Fruit fly (Drosophila melanogaster): ENCODE results near the gene tos.

tos gene

DNA sequence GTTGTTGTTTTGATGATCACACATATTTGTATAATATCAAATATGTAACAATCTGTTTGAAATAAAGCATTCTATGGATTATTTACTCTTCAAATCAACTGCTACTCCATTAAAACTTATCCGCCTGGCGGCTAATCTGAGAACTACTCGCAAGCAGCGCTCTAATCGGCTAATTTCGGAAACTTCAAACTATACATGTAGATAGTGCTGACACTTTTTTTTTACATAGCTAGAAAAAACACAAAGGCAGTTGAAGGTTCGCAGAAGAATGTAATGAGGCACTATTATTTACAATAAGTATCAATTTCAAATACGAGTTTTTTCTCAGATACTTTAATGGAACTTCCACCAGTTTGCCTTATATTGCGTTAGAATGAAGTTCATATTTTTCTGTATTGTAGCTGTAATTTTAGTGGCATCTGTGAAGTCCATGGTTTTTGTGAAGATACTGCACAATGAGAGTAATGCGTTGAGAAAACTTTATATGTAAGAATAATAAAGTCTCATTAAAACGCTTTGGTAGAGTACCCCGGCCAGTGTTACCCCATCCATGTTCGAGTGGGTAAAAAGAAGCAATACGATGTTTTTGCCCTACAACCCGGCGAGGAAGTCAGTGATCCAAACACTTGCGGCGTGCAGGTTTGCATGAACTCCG is 15.8 kb downstream of the tos start (continued):
- TF ChIP-seq CG17829 (tag; optimal IDR thresholded peaks at IDR 0.05) (peak; percentile 63), Hand (GFP tag; optimal IDR thresholded peaks at IDR 0.05) (no peak), Hr3 (GFP tag; optimal IDR thresholded peaks at IDR 0.05) (peak; percentile 41), CG6254 (GFP tag; optimal IDR thresholded peaks at IDR 0.05) (no peak), CG31388 (GFP tag; optimal IDR thresholded peaks at IDR 0.05) (peak; percentile 7), CG9437 (GFP tag; optimal IDR thresholded peaks at IDR 0.05) (no peak), CG2202 (tag; optimal IDR thresholded peaks at IDR 0.05) (no peak), CG4820 (GFP tag; optimal IDR thresholded peaks at IDR 0.05) (peak; percentile 39), HmgZ (tag; optimal IDR thresholded peaks at IDR 0.05) (peak; percentile 70), Ets65A (GFP tag) (peak; percentile 92), CG17328 (GFP tag; IDR thresholded peaks at IDR 0.05) (no peak), Fer1 (GFP tag; optimal IDR thresholded peaks at IDR 0.05) (no peak), Bteb2 (GFP tag; optimal IDR thresholded peaks at IDR 0.05) (no peak), tgo (GFP tag; IDR thresholded peaks at IDR 0.05) (peak; percentile 50), E2f1 (GFP tag; IDR thresholded peaks at IDR 0.05) (peak; percentile 61), crol (GFP tag; IDR thresholded peaks at IDR 0.05) (peak; percentile 36; the same call in 1 of the 2 replicates), so (GFP tag; IDR thresholded peaks at IDR 0.05) (no peak), Dref (GFP tag; IDR thresholded peaks at IDR 0.05) (no peak), CG6175 (GFP tag; IDR thresholded peaks at IDR 0.05) (no peak), tna (GFP tag; IDR thresholded peaks at IDR 0.05; ENCODE audit: partially characterized antibody) (no peak), CG18764 (GFP tag; optimal IDR thresholded peaks at IDR 0.05) (peak; percentile 23), Lim3 (GFP tag; IDR thresholded peaks at IDR 0.05) (no peak), tup (GFP tag; optimal IDR thresholded peaks at IDR 0.05) (no peak), CG4854 (GFP tag; optimal IDR thresholded peaks at IDR 0.05) (no peak), CG7928 (GFP tag; optimal IDR thresholded peaks at IDR 0.05) (no peak), dimm (GFP tag; IDR thresholded peaks at IDR 0.05) (no peak), ranshi (GFP tag; IDR thresholded peaks at IDR 0.05) (peak; percentile 26; the same call in 1 of the 2 replicates), emc (GFP tag; optimal IDR thresholded peaks at IDR 0.05) (peak; percentile 57), ssp (GFP tag; IDR thresholded peaks at IDR 0.05) (peak; percentile 45), Fer3 (tag; optimal IDR thresholded peaks at IDR 0.05) (no peak), CG2889 (GFP tag; IDR thresholded peaks at IDR 0.05) (no peak), exex (tag; optimal IDR thresholded peaks at IDR 0.05) (no peak), seq (GFP tag; IDR thresholded peaks at IDR 0.05) (no peak), CG13296 (GFP tag; optimal IDR thresholded peaks at IDR 0.05) (no peak), CG33213 (GFP tag; optimal IDR thresholded peaks at IDR 0.05) (peak; percentile 90), jing (GFP tag; optimal IDR thresholded peaks at IDR 0.05) (no peak), Nf-YB (GFP tag; optimal IDR thresholded peaks at IDR 0.05) (no peak), CG8944 (GFP tag; optimal IDR thresholded peaks at IDR 0.05) (peak; percentile 20), CG9817 (tag; optimal IDR thresholded peaks at IDR 0.05) (peak; percentile 60), caup (GFP tag; optimal IDR thresholded peaks at IDR 0.05; ENCODE audit: severe bottlenecking) (no peak), CG10209 (GFP tag; optimal IDR thresholded peaks at IDR 0.05) (no peak), br (optimal IDR thresholded peaks at IDR 0.05) (no peak), CG42726 (GFP tag; IDR thresholded peaks at IDR 0.05; ENCODE audit: partially characterized antibody) (peak; percentile 77), Doc3 (GFP tag; IDR thresholded peaks at IDR 0.05; ENCODE audit: partially characterized antibody) (no peak), PHDP (tag; optimal IDR thresholded peaks at IDR 0.05) (no peak), CG9932 (GFP tag; IDR thresholded peaks at IDR 0.05) (peak; percentile 73), ara (GFP tag; IDR thresholded peaks at IDR 0.05) (no peak), NfI (GFP tag; optimal IDR thresholded peaks at IDR 0.05) (peak; percentile 57), ftz-f1 (GFP tag; optimal IDR thresholded peaks at IDR 0.05) (no peak), grn (GFP tag; optimal IDR thresholded peaks at IDR 0.05) (no peak), sisA (GFP tag; IDR thresholded peaks at IDR 0.05) (peak; percentile 49)

Data from whole organism, embryonic.